Fruit fly (Drosophila melanogaster) whole organism, prepupa: ENCODE results near the gene CG15625.

Experiments used
- Blimp-1 ChIP-seq: fragments of 200-800 bp; sonication (Bioruptor generic); optimal IDR thresholded peaks from 3 replicates; lab custom pipeline; 2017; ENCODE audit warnings: missing biosample characterization, missing genetic modification characterization, mild to moderate bottlenecking, moderate library complexity, missing genetic modification reagents
- CG10631 ChIP-seq: fragments of 200-800 bp; sonication (Bioruptor generic); optimal IDR thresholded peaks from 2 replicates; lab custom pipeline; 2016; ENCODE audit warnings: missing biosample characterization, missing genetic modification characterization
- CG10669 ChIP-seq: fragments of 200-800 bp; sonication (Bioruptor generic); optimal IDR thresholded peaks from 3 replicates; lab custom pipeline; 2018; ENCODE audit warnings: missing biosample characterization, mild to moderate bottlenecking, missing genetic modification characterization, moderate library complexity
- CG11294 ChIP-seq: fragments of 200-800 bp; sonication (Bioruptor generic); IDR thresholded peaks from 2 replicates; pipeline ENCODE4 v1.3.6; 2022; ENCODE audit warnings: missing biosample characterization, missing genetic modification characterization
- CG11762 ChIP-seq: fragments of 200-800 bp; sonication (Bioruptor generic); optimal IDR thresholded peaks from 3 replicates; lab custom pipeline; 2016; ENCODE audit warnings: missing biosample characterization, missing genetic modification characterization; ENCODE audit not compliant: insufficient read depth
- CG11902 ChIP-seq: fragments of 200-800 bp; sonication (Bioruptor generic); optimal IDR thresholded peaks from 3 replicates; lab custom pipeline; 2016; ENCODE audit warnings: missing biosample characterization, missing genetic modification characterization
- CG15336 ChIP-seq: fragments of 200-800 bp; sonication (Bioruptor generic); IDR thresholded peaks from 2 replicates; pipeline ENCODE4 v1.3.6; 2022; ENCODE audit warnings: missing biosample characterization, missing genetic modification characterization
- CG1621 ChIP-seq: fragments of 200-800 bp; sonication (Bioruptor generic); optimal IDR thresholded peaks from 3 replicates; lab custom pipeline; 2018; ENCODE audit warnings: missing biosample characterization, mild to moderate bottlenecking, missing genetic modification characterization
- CG16779 ChIP-seq: fragments of 200-800 bp; sonication (Bioruptor generic); optimal IDR thresholded peaks from 3 replicates; lab custom pipeline; 2017; ENCODE audit warnings: missing biosample characterization, mild to moderate bottlenecking, missing genetic modification characterization
- CG3032 ChIP-seq: fragments of 200-800 bp; optimal IDR thresholded peaks from 2 replicates; lab custom pipeline; 2019; ENCODE audit warnings: missing biosample characterization, mild to moderate bottlenecking, missing genetic modification characterization, moderate library complexity
- CG31627 ChIP-seq: fragments of 200-800 bp; sonication (Bioruptor generic); optimal IDR thresholded peaks from 3 replicates; lab custom pipeline; 2016; ENCODE audit warnings: missing biosample characterization, missing genetic modification characterization
- CG32006 ChIP-seq: fragments of 200-800 bp; sonication (Bioruptor generic); optimal IDR thresholded peaks from 3 replicates; lab custom pipeline; 2017; ENCODE audit warnings: missing biosample characterization, mild to moderate bottlenecking, missing genetic modification characterization
- CG3919 ChIP-seq: fragments of 200-800 bp; sonication (Bioruptor generic); optimal IDR thresholded peaks from 3 replicates; lab custom pipeline; 2016; ENCODE audit warnings: missing biosample characterization, missing genetic modification characterization
- CG4318 ChIP-seq: fragments of 200-800 bp; sonication (Bioruptor generic); optimal IDR thresholded peaks from 3 replicates; lab custom pipeline; 2017; ENCODE audit warnings: missing biosample characterization, mild to moderate bottlenecking, missing genetic modification characterization
- CG6163 ChIP-seq: fragments of 200-800 bp; sonication (Bioruptor generic); IDR thresholded peaks from 3 replicates; pipeline ENCODE4 v1.3.6; 2022; ENCODE audit warnings: missing biosample characterization, missing genetic modification characterization
- CG6276 ChIP-seq: fragments of 200-800 bp; sonication (Bioruptor generic); optimal IDR thresholded peaks from 2 replicates; lab custom pipeline; 2017; ENCODE audit warnings: missing biosample characterization, mild to moderate bottlenecking, missing genetic modification characterization
- CG6792 ChIP-seq: fragments of 200-800 bp; sonication (Bioruptor generic); optimal IDR thresholded peaks from 3 replicates; lab custom pipeline; 2016; ENCODE audit warnings: missing biosample characterization, missing genetic modification characterization
- CG6808 ChIP-seq: fragments of 200-800 bp; sonication (Bioruptor generic); optimal IDR thresholded peaks from 3 replicates; lab custom pipeline; 2017; ENCODE audit warnings: missing biosample characterization, missing genetic modification characterization, mild to moderate bottlenecking, moderate library complexity, missing genetic modification reagents
- CG6854 ChIP-seq: fragments of 200-800 bp; sonication (Bioruptor generic); optimal IDR thresholded peaks from 2 replicates; lab custom pipeline; 2017; ENCODE audit warnings: missing biosample characterization, mild to moderate bottlenecking, missing genetic modification characterization
- CG7368 ChIP-seq: fragments of 200-800 bp; sonication (Bioruptor generic); optimal IDR thresholded peaks from 3 replicates; lab custom pipeline; 2016; ENCODE audit warnings: missing biosample characterization, missing genetic modification characterization
- CG8319 ChIP-seq: fragments of 200-800 bp; sonication (Bioruptor generic); optimal IDR thresholded peaks from 3 replicates; lab custom pipeline; 2016; ENCODE audit warnings: missing biosample characterization, missing genetic modification characterization
- CG8632 ChIP-seq: fragments of 200-800 bp; sonication (Bioruptor generic); optimal IDR thresholded peaks from 3 replicates; lab custom pipeline; 2016; ENCODE audit warnings: missing biosample characterization, missing genetic modification characterization
- Eip78C ChIP-seq: fragments of 200-800 bp; sonication (Bioruptor generic); peaks from one replicate; lab custom pipeline; 2016; ENCODE audit warnings: missing biosample characterization, missing genetic modification characterization
- Eip93F ChIP-seq: fragments of 200-800 bp; sonication (Bioruptor generic); optimal IDR thresholded peaks from 2 replicates; lab custom pipeline; 2016; ENCODE audit warnings: missing biosample characterization, mild to moderate bottlenecking, missing genetic modification characterization
- Ets96B ChIP-seq: fragments of 200-800 bp; optimal IDR thresholded peaks from 2 replicates; lab custom pipeline; 2019; ENCODE audit warnings: missing biosample characterization, mild to moderate bottlenecking, missing genetic modification characterization, moderate library complexity
- Gug ChIP-seq: fragments of 200-800 bp; sonication (Bioruptor generic); IDR thresholded peaks from 2 replicates; pipeline ENCODE4 v1.3.6; 2022; ENCODE audit warnings: missing biosample characterization, missing genetic modification characterization
- Hr39 ChIP-seq: fragments of 200-800 bp; sonication (Bioruptor generic); optimal IDR thresholded peaks from 2 replicates; lab custom pipeline; 2016; ENCODE audit warnings: missing biosample characterization, missing genetic modification characterization
- Hr4 ChIP-seq: fragments of 200-800 bp; sonication (Bioruptor generic); optimal IDR thresholded peaks from 3 replicates; lab custom pipeline; 2016; ENCODE audit warnings: missing biosample characterization, missing genetic modification characterization
- Lpt ChIP-seq: fragments of 200-800 bp; sonication (Bioruptor generic); optimal IDR thresholded peaks from 3 replicates; lab custom pipeline; 2016; ENCODE audit warnings: missing biosample characterization, missing genetic modification characterization
- Met ChIP-seq: fragments of 200-800 bp; sonication (Bioruptor generic); optimal IDR thresholded peaks from 3 replicates; lab custom pipeline; 2016; ENCODE audit warnings: missing biosample characterization, missing genetic modification characterization
- OdsH ChIP-seq: fragments of 200-800 bp; sonication (Bioruptor generic); optimal IDR thresholded peaks from 3 replicates; lab custom pipeline; 2016; ENCODE audit warnings: missing biosample characterization, missing genetic modification characterization
- Smox ChIP-seq: fragments of 200-800 bp; sonication (Bioruptor generic); optimal IDR thresholded peaks from 3 replicates; lab custom pipeline; 2016; ENCODE audit warnings: missing biosample characterization, missing genetic modification characterization
- Sox14 ChIP-seq: fragments of 200-800 bp; sonication (Bioruptor generic); optimal IDR thresholded peaks from 3 replicates; lab custom pipeline; 2016; ENCODE audit warnings: missing biosample characterization, missing genetic modification characterization
- Sox15 ChIP-seq: fragments of 200-800 bp; sonication (Bioruptor generic); optimal IDR thresholded peaks from 3 replicates; lab custom pipeline; 2016; ENCODE audit warnings: missing biosample characterization, missing genetic modification characterization
- achi ChIP-seq: fragments of 200-800 bp; sonication (Bioruptor generic); optimal IDR thresholded peaks from 3 replicates; lab custom pipeline; 2016; ENCODE audit warnings: missing biosample characterization, missing genetic modification characterization
- acj6 ChIP-seq: fragments of 200-800 bp; sonication (Bioruptor generic); optimal IDR thresholded peaks from 3 replicates; lab custom pipeline; 2016; ENCODE audit warnings: missing biosample characterization, missing genetic modification characterization
- cyc ChIP-seq: fragments of 200-800 bp; sonication (Bioruptor generic); optimal IDR thresholded peaks from 3 replicates; lab custom pipeline; 2016; ENCODE audit warnings: missing biosample characterization, missing genetic modification characterization
- dsx ChIP-seq: fragments of 200-800 bp; optimal IDR thresholded peaks from 3 replicates; lab custom pipeline; 2019; ENCODE audit warnings: missing biosample characterization, mild to moderate bottlenecking, missing genetic modification characterization, moderate library complexity; ENCODE audit not compliant: poor library complexity, severe bottlenecking
- esn ChIP-seq: fragments of 200-800 bp; sonication (Bioruptor generic); optimal IDR thresholded peaks from 2 replicates; lab custom pipeline; 2016; ENCODE audit warnings: missing biosample characterization, mild to moderate bottlenecking, missing genetic modification characterization, moderate library complexity
- fd59A ChIP-seq: fragments of 200-800 bp; sonication (Bioruptor generic); optimal IDR thresholded peaks from 2 replicates; lab custom pipeline; 2017; ENCODE audit warnings: missing biosample characterization, mild to moderate bottlenecking, missing genetic modification characterization, missing genetic modification reagents
- fkh ChIP-seq: fragments of 200-800 bp; sonication (Bioruptor generic); optimal IDR thresholded peaks from 3 replicates; lab custom pipeline; 2017; ENCODE audit warnings: missing biosample characterization, mild to moderate bottlenecking, missing genetic modification characterization, moderate library complexity
- spab ChIP-seq: fragments of 200-800 bp; sonication (Bioruptor generic); optimal IDR thresholded peaks from 2 replicates; lab custom pipeline; 2017; ENCODE audit warnings: missing biosample characterization, mild to moderate bottlenecking, missing genetic modification characterization, missing genetic modification reagents
- ss ChIP-seq, 2 experiments: fragments of 200-800 bp; sonication (Bioruptor generic); optimal IDR thresholded peaks; 2 replicates in 1 of 2; 3 replicates in 1 of 2; lab custom pipeline; 2017 to 2018; ENCODE audit warnings: mild to moderate bottlenecking in 2 of 2, missing biosample characterization in 2 of 2, missing genetic modification characterization in 2 of 2, moderate library complexity in 1 of 2
- svp ChIP-seq: fragments of 200-800 bp; sonication (Bioruptor generic); peaks from one replicate; lab custom pipeline; 2016; ENCODE audit warnings: missing biosample characterization, missing genetic modification characterization
- topi ChIP-seq: fragments of 200-800 bp; sonication (Bioruptor generic); optimal IDR thresholded peaks from 3 replicates; lab custom pipeline; 2016; ENCODE audit warnings: missing biosample characterization, missing genetic modification characterization

Gene CG15625

DNA sequence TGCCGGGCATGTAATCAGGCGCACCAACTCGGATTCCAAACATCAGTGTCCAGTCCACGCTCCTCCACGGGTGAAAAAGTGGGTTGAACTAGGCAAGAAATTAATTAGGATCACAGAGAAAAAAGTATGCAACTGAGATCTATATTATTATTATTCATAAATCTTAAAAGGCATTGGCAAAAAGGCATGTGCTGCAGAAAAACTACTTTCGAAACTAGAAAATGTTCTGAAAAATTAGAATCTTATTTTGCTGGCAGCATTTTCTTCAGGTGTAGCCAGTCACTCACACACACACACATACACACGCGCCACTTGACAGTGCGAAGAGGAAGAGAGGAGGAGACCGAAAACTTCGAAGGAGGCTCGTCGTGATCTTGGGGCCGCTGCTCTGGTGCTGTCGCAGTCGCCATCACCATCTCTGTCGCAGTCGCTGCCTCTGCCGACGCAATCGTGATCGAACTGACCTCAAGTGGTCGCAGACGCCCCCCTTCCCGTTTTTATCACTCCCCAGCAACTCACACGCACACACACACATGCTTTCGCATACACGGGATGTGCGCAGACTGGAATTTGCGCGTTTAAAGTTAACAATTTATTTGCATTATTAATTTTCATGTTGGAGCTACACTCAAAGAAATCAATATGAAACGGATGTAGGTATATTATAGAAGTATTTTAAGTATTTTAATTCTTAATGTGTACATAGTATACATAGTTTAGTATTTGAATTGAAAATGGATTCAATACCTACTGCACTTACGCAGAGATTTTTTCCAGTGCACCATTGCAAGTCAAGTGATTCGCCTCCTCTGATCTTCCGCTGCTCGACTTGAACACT lies 2.2 kb upstream of the CG15625 start (continued):
- TF ChIP-seq CG8319 (GFP tag; lab: Kevin White, UChicago) (peak; percentile 89), OdsH (GFP tag; lab: Kevin White, UChicago) (peak; percentile 95), CG6854 (GFP tag; lab: Kevin White, UChicago) (peak; percentile 62), fkh (GFP tag; lab: Kevin White, UChicago) (no peak), Hr39 (GFP tag; lab: Kevin White, UChicago) (peak; percentile 85), CG4318 (GFP tag; lab: Kevin White, UChicago) (peak; percentile 87), spab (GFP tag; lab: Kevin White, UChicago) (peak; percentile 85), Sox15 (peak; percentile 86), CG11902 (GFP tag; lab: Kevin White, UChicago) (peak; percentile 85), Gug (peak; percentile 94), esn (GFP tag; lab: Kevin White, UChicago) (peak; percentile 89), topi (peak; percentile 89), fd59A (GFP tag; lab: Kevin White, UChicago) (peak; percentile 92), CG6163 (GFP tag; lab: Robert Waterston, UW) (peak; percentile 97), Lpt (GFP tag; lab: Kevin White, UChicago) (peak; percentile 86), CG6276 (GFP tag; lab: Kevin White, UChicago) (peak; percentile 78), Met (GFP tag; lab: Kevin White, UChicago) (peak; percentile 83), achi (GFP tag; lab: Kevin White, UChicago) (peak; percentile 93), svp (GFP tag; lab: Kevin White, UChicago) (peak; percentile 99), Eip78C (peak; percentile 98), Ets96B (tag; lab: Kevin White, UChicago) (peak; percentile 96), Sox14 (GFP tag; lab: Kevin White, UChicago) (peak; percentile 85), Hr4 (GFP tag; lab: Kevin White, UChicago) (peak; percentile 92), cyc (GFP tag; lab: Kevin White, UChicago) (peak; percentile 88)

DNA sequence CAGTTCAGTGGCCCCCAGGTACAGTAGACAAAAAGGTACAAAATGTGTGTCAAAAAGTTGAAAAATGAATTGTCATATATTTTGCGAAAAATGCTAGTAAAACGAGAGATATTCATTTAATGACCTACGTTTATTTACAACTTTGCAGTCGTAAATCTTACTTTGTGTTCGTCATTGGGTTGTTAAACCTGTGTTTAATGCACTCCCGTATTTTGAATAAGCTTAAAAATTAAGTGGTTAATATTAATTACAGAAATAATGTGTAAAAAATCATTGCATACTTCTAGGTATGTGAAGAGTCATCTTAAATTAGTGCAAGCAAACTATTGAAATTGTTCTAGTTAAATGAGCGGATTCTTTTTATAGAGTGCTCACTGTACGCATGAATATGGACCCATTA lies 1.3 kb upstream of the CG15625 start:
- TF ChIP-seq CG15336 (GFP tag; lab: Robert Waterston, UW) = no peak
- peak; percentile 44 for TF ChIP-seq CG10631
- no peak for TF ChIP-seq CG11762 (GFP tag; lab: Kevin White, UChicago)
- TF ChIP-seq CG31627 = peak; percentile 1
- no peak for TF ChIP-seq CG7368
- TF ChIP-seq Lpt (GFP tag; lab: Kevin White, UChicago) = no peak
- no peak for TF ChIP-seq CG6276 (GFP tag; lab: Kevin White, UChicago)
- no peak for TF ChIP-seq CG6163 (GFP tag; lab: Robert Waterston, UW)
- TF ChIP-seq Met (GFP tag; lab: Kevin White, UChicago) = peak; percentile 24
- TF ChIP-seq CG10669 = peak; percentile 25
- TF ChIP-seq Blimp-1 (GFP tag; lab: Kevin White, UChicago) = no peak
- TF ChIP-seq CG16779 (tag; lab: Kevin White, UChicago) = no peak
- no peak for TF ChIP-seq dsx (GFP tag; lab: Kevin White, UChicago)
- TF ChIP-seq CG32006 (GFP tag; lab: Kevin White, UChicago) = peak; percentile 16
- peak; percentile 12 for TF ChIP-seq acj6 (GFP tag; lab: Kevin White, UChicago)
- TF ChIP-seq fd59A (GFP tag; lab: Kevin White, UChicago) = peak; percentile 12
- TF ChIP-seq CG11294 (GFP tag; lab: Robert Waterston, UW) = no peak
- TF ChIP-seq CG6792 (GFP tag; lab: Kevin White, UChicago) = peak; percentile 2
- TF ChIP-seq Ets96B (tag; lab: Kevin White, UChicago) = peak; percentile 37
- TF ChIP-seq Eip78C = peak; percentile 75
- no peak for TF ChIP-seq ss (GFP tag; optimal IDR thresholded peaks at IDR 0.05; lab: Kevin White, UChicago)
- no peak for TF ChIP-seq CG11902 (GFP tag; lab: Kevin White, UChicago)
- no peak for TF ChIP-seq Smox (GFP tag; lab: Kevin White, UChicago)
- TF ChIP-seq achi (GFP tag; lab: Kevin White, UChicago) = no peak
- no peak for TF ChIP-seq Eip93F
- TF ChIP-seq CG3032 = peak; percentile 48
- TF ChIP-seq spab (GFP tag; lab: Kevin White, UChicago) = peak; percentile 25
- TF ChIP-seq CG8319 (GFP tag; lab: Kevin White, UChicago) = no peak
- peak; percentile 30 for TF ChIP-seq OdsH (GFP tag; lab: Kevin White, UChicago)
- TF ChIP-seq CG1621 = peak; percentile 6
- no peak for TF ChIP-seq svp (GFP tag; lab: Kevin White, UChicago)
- no peak for TF ChIP-seq cyc (GFP tag; lab: Kevin White, UChicago)
- peak; percentile 8 for TF ChIP-seq topi
- TF ChIP-seq CG3919 (GFP tag; lab: Kevin White, UChicago) = no peak
- TF ChIP-seq CG8632 (GFP tag; lab: Kevin White, UChicago) = no peak
- peak; percentile 25 for TF ChIP-seq Hr4 (GFP tag; lab: Kevin White, UChicago)
- TF ChIP-seq Hr39 (GFP tag; lab: Kevin White, UChicago) = peak; percentile 13
- TF ChIP-seq CG6808 (GFP tag; lab: Kevin White, UChicago) = peak; percentile 37
